Fruit fly (Drosophila melanogaster) whole organism, adult: ENCODE results near the gene TwdlM.

Source experiments
- CG11617 ChIP-seq: fragments of 200-800 bp; sonication (Bioruptor generic); optimal IDR thresholded peaks from 2 replicates; lab custom pipeline; 2017; ENCODE audit warnings: mild to moderate bottlenecking, missing biosample characterization, missing genetic modification reagents, missing genetic modification characterization
- CG12768 ChIP-seq: fragments of 200-800 bp; sonication (Bioruptor generic); optimal IDR thresholded peaks from 2 replicates; lab custom pipeline; 2017; ENCODE audit warnings: missing biosample characterization, missing genetic modification characterization, mild to moderate bottlenecking, moderate library complexity, missing genetic modification reagents
- CG14711 ChIP-seq: fragments of 200-800 bp; sonication (Bioruptor generic); optimal IDR thresholded peaks from 2 replicates; lab custom pipeline; 2018; ENCODE audit warnings: missing biosample characterization, mild to moderate bottlenecking, missing genetic modification characterization, moderate library complexity
- CG1620 ChIP-seq: fragments of 200-800 bp; sonication (Bioruptor generic); optimal IDR thresholded peaks from 2 replicates; lab custom pipeline; 2016; ENCODE audit warnings: missing biosample characterization, missing genetic modification characterization
- CG33017 ChIP-seq: fragments of 200-800 bp; sonication (Bioruptor generic); optimal IDR thresholded peaks from 2 replicates; lab custom pipeline; 2018; ENCODE audit warnings: missing biosample characterization, mild to moderate bottlenecking, missing genetic modification characterization, moderate library complexity
- CG5204 ChIP-seq: fragments of 200-800 bp; sonication (Bioruptor generic); optimal IDR thresholded peaks from 2 replicates; lab custom pipeline; 2016; ENCODE audit warnings: missing biosample characterization, missing genetic modification characterization
- CG7045 ChIP-seq: fragments of 200-800 bp; sonication (Bioruptor generic); optimal IDR thresholded peaks from 2 replicates; lab custom pipeline; 2017; ENCODE audit warnings: missing biosample characterization, mild to moderate bottlenecking, missing genetic modification characterization
- CG7101 ChIP-seq: fragments of 200-800 bp; sonication (Bioruptor generic); optimal IDR thresholded peaks from 2 replicates; lab custom pipeline; 2018; ENCODE audit warnings: missing biosample characterization, mild to moderate bottlenecking, missing genetic modification characterization, moderate library complexity
- Clk ChIP-seq: fragments of 200-800 bp; sonication (Bioruptor generic); optimal IDR thresholded peaks from 2 replicates; lab custom pipeline; 2017; ENCODE audit warnings: missing biosample characterization, missing genetic modification characterization
- Crg-1 ChIP-seq: fragments of 200-800 bp; sonication (Bioruptor generic); optimal IDR thresholded peaks from 2 replicates; lab custom pipeline; 2016; ENCODE audit warnings: missing biosample characterization, missing genetic modification characterization
- Hr96 ChIP-seq: fragments of 200-800 bp; sonication (Bioruptor generic); optimal IDR thresholded peaks from 2 replicates; lab custom pipeline; 2016; ENCODE audit warnings: missing biosample characterization, missing genetic modification characterization
- Mnt ChIP-seq: fragments of 200-800 bp; sonication (Bioruptor generic); optimal IDR thresholded peaks from 2 replicates; lab custom pipeline; 2016; ENCODE audit warnings: missing biosample characterization, mild to moderate bottlenecking, missing genetic modification characterization
- bab1 ChIP-seq: fragments of 200-800 bp; sonication (Bioruptor generic); optimal IDR thresholded peaks from 3 replicates; lab custom pipeline; 2019; ENCODE audit warnings: missing biosample characterization, mild to moderate bottlenecking, missing genetic modification characterization, moderate library complexity
- cic ChIP-seq: fragments of 200-800 bp; sonication (Bioruptor generic); optimal IDR thresholded peaks from 2 replicates; lab custom pipeline; 2017; ENCODE audit warnings: missing biosample characterization, mild to moderate bottlenecking, missing genetic modification characterization, moderate library complexity
- cnc ChIP-seq, 2 experiments: fragments of >200 bp; optimal IDR thresholded peaks; 2 replicates each; lab custom pipeline; 2017
- kay ChIP-seq: fragments of 200-800 bp; sonication (Bioruptor generic); peaks from one replicate; lab custom pipeline; 2016; ENCODE audit warnings: missing biosample characterization, missing genetic modification characterization, borderline replicate concordance
- ovo ChIP-seq: fragments of 200-800 bp; sonication (Bioruptor generic); optimal IDR thresholded peaks from 2 replicates; lab custom pipeline; 2016; ENCODE audit warnings: missing biosample characterization, missing genetic modification characterization
- pad ChIP-seq: fragments of 200-800 bp; sonication (Bioruptor generic); optimal IDR thresholded peaks from 3 replicates; lab custom pipeline; 2017; ENCODE audit warnings: missing biosample characterization, missing genetic modification characterization, mild to moderate bottlenecking, moderate library complexity, missing genetic modification reagents
- tj ChIP-seq: fragments of 200-800 bp; sonication (Bioruptor generic); optimal IDR thresholded peaks from 3 replicates; lab custom pipeline; 2017; ENCODE audit warnings: missing biosample characterization, mild to moderate bottlenecking, missing genetic modification characterization, moderate library complexity
- toe ChIP-seq: fragments of 200-800 bp; sonication (Bioruptor generic); optimal IDR thresholded peaks from 2 replicates; lab custom pipeline; 2016; ENCODE audit warnings: missing biosample characterization, missing genetic modification characterization

TwdlM gene

dm6 chr3R:26633010-26633409 lies 14.1 kb downstream of the TwdlM start:
- no peak for TF ChIP-seq cic (GFP tag; lab: Kevin White, UChicago)

dm6 chr3R:26633432-26633831 lies 14.5 kb downstream of the TwdlM start, which contains the start of gene TwdlH:
Gene TwdlH (plus strand): TSS chr3R:26633732.
- TF ChIP-seq Hr96 (GFP tag; lab: Kevin White, UChicago) (no peak), pad (no peak), CG7101 (no peak), bab1 (GFP tag; lab: Kevin White, UChicago) (no peak), toe (no peak), CG5204 (GFP tag; lab: Kevin White, UChicago) (no peak), tj (GFP tag; lab: Kevin White, UChicago) (no peak), CG1620 (no peak), CG7045 (GFP tag; lab: Kevin White, UChicago) (no peak), CG11617 (GFP tag; lab: Kevin White, UChicago) (no peak), CG14711 (tag; lab: Kevin White, UChicago) (no peak), ovo (GFP tag; lab: Kevin White, UChicago) (no peak), Crg-1 (GFP tag; lab: Kevin White, UChicago) (no peak), Mnt (GFP tag; lab: Kevin White, UChicago) (no peak), CG12768 (GFP tag; lab: Kevin White, UChicago) (no peak), cnc (optimal IDR thresholded peaks at IDR 0.05; lab: Kevin White, UChicago) (no peak), Clk (GFP tag; lab: Kevin White, UChicago) (no peak), cic (GFP tag; lab: Kevin White, UChicago) (no peak), kay (GFP tag; lab: Kevin White, UChicago) (no peak), CG33017 (tag; lab: Kevin White, UChicago) (no peak)

DNA sequence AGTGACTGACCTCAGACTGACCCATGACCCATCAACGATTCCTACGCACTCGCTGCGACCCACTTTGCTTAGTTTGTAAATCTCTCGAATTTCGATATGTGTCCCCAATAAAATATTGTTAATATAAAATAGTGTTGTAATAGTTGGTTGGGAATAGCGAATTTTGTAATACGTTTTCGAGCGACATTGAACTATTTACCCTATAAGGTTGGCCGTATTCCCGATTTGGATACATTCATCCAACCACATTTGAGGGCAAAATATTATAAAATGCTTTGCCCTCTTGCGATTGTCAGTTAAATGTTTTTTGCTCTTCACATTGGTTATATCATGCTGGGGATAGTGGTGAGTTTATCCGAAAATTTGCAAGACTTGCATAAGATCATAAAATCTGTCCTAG lies 15.7 kb downstream of the TwdlM start, which contains the start of gene TwdlR:
TwdlR (plus strand) TSS at position 301 of the 400 bp plus-strand sequence.
- TF ChIP-seq CG33017 (tag; lab: Kevin White, UChicago): no peak
- no peak for TF ChIP-seq cic (GFP tag; lab: Kevin White, UChicago)
- TF ChIP-seq CG14711 (tag; lab: Kevin White, UChicago): no peak
- TF ChIP-seq ovo (GFP tag; lab: Kevin White, UChicago): no peak
- no peak for TF ChIP-seq Mnt (GFP tag; lab: Kevin White, UChicago)
- TF ChIP-seq tj (GFP tag; lab: Kevin White, UChicago): no peak
- no peak for TF ChIP-seq cnc (optimal IDR thresholded peaks at IDR 0.05; lab: Kevin White, UChicago)
- TF ChIP-seq kay (GFP tag; lab: Kevin White, UChicago): no peak
- TF ChIP-seq CG1620: no peak
- no peak for TF ChIP-seq Hr96 (GFP tag; lab: Kevin White, UChicago)
- TF ChIP-seq CG7101: no peak
- TF ChIP-seq CG11617 (GFP tag; lab: Kevin White, UChicago): no peak
- TF ChIP-seq CG7045 (GFP tag; lab: Kevin White, UChicago): no peak
- no peak for TF ChIP-seq toe
- TF ChIP-seq Crg-1 (GFP tag; lab: Kevin White, UChicago): no peak
- no peak for TF ChIP-seq Clk (GFP tag; lab: Kevin White, UChicago)

DNA sequence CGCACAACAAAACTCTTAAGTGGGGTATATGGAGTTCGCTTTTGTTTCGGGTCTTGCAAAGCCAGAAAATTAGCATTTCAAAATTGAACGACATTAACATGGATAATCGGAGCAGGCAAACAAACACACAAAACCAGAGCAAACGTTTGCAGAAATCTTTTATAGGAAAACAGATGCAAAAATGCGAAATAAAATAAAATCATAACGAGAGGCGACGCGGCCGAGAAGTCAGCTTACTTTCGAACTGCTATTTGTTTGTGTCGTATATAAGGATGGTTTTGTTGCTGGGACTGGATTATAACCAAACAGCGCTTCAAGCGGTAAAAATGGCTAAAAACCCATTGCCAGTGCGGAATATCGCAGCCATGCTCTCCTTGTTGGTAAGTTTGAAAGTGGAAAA lies 17.5 kb downstream of the TwdlM start, which contains the start of gene TwdlS:
TwdlS (plus strand) TSS at position 301 of the 400 bp plus-strand sequence.
- no peak for TF ChIP-seq CG14711 (tag; lab: Kevin White, UChicago)

- TF ChIP-seq bab1 (GFP tag; lab: Kevin White, UChicago): no peak
- no peak for TF ChIP-seq cnc (optimal IDR thresholded peaks at IDR 0.05; lab: Kevin White, UChicago)
- TF ChIP-seq ovo (GFP tag; lab: Kevin White, UChicago): no peak
- no peak for TF ChIP-seq CG5204 (GFP tag; lab: Kevin White, UChicago)
Observed at dm6 chr3R:26639503-26640075, 20.7 kb downstream of the TwdlM start, which contains the start of gene TwdlD. Gene TwdlD (plus strand): TSS chr3R:26640025.

DNA sequence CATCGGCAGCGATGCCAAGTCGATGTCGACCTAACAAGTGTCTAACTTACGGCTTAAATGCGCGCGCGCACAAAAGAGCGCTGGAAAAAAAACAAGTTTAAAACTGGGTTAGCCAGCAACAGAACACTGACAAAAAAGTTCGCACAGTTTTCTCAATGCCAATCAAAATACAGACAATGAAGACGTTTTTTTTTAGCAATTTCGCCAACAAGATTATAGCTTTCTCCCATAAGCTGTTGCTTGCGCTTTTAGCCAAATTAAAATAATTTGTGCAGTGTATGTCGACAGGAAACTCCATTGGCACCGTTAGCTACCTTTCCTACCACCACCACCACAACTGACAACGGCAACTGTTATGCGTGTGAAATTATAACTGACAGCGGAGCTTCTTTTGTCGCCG lies 35.7 kb downstream of the TwdlM start:
- TF ChIP-seq toe: no peak
- TF ChIP-seq cnc (optimal IDR thresholded peaks at IDR 0.05; lab: Kevin White, UChicago): no peak
- no peak for TF ChIP-seq pad
- TF ChIP-seq Clk (GFP tag; lab: Kevin White, UChicago): no peak
- TF ChIP-seq kay (GFP tag; lab: Kevin White, UChicago): no peak
- TF ChIP-seq tj (GFP tag; lab: Kevin White, UChicago): no peak
- no peak for TF ChIP-seq Mnt (GFP tag; lab: Kevin White, UChicago)
- no peak for TF ChIP-seq CG33017 (tag; lab: Kevin White, UChicago)
- no peak for TF ChIP-seq cic (GFP tag; lab: Kevin White, UChicago)
- TF ChIP-seq CG7101: no peak
- no peak for TF ChIP-seq Hr96 (GFP tag; lab: Kevin White, UChicago)
- no peak for TF ChIP-seq Crg-1 (GFP tag; lab: Kevin White, UChicago)
- TF ChIP-seq bab1 (GFP tag; lab: Kevin White, UChicago): no peak

- TF ChIP-seq cic (GFP tag; lab: Kevin White, UChicago) (no peak), Crg-1 (GFP tag; lab: Kevin White, UChicago) (no peak), Hr96 (GFP tag; lab: Kevin White, UChicago) (no peak), CG33017 (tag; lab: Kevin White, UChicago) (no peak), kay (GFP tag; lab: Kevin White, UChicago) (no peak), CG1620 (no peak), CG11617 (GFP tag; lab: Kevin White, UChicago) (no peak), Clk (GFP tag; lab: Kevin White, UChicago) (no peak), CG12768 (GFP tag; lab: Kevin White, UChicago) (no peak), pad (no peak), CG7101 (no peak), cnc (optimal IDR thresholded peaks at IDR 0.05; lab: Kevin White, UChicago) (no peak), Mnt (GFP tag; lab: Kevin White, UChicago) (no peak), CG5204 (GFP tag; lab: Kevin White, UChicago) (no peak), ovo (GFP tag; lab: Kevin White, UChicago) (no peak), CG14711 (tag; lab: Kevin White, UChicago) (no peak), toe (no peak)
Observed at dm6 chr3R:26655416-26655945, 36.6 kb downstream of the TwdlM start.
